Worm (Caenorhabditis elegans) whole organism, young adult: ENCODE measurements around the gene fis-2.

Experiments used
- F10E7.11 ChIP-seq: sonication (generic microtip); optimal IDR thresholded peaks from 2 replicates; lab custom pipeline; 2017; ENCODE audit warnings: mild to moderate bottlenecking, missing genetic modification characterization, moderate library complexity, missing compliant biosample characterization
- F49E8.2 ChIP-seq: sonication (generic microtip); optimal IDR thresholded peaks from 3 replicates; lab custom pipeline; 2017; ENCODE audit warnings: missing genetic modification characterization, mild to moderate bottlenecking, missing compliant biosample characterization, antibody characterized with exemption, moderate library complexity; ENCODE audit not compliant: insufficient read depth
- Y79H2A.3 ChIP-seq: fragments of 200-800 bp; sonication (Bioruptor generic); conservative IDR thresholded peaks from 2 replicates; pipeline ENCODE4 v1.3.6; 2022; ENCODE audit warnings: missing genetic modification reagents, missing genetic modification characterization, missing compliant biosample characterization
- ama-1 ChIP-seq, 3 experiments: fragments of 150-350 bp in 1 of 3; sonication (generic microtip) in 2 of 3; optimal IDR thresholded peaks; 2 replicates each; lab custom pipeline; 2014 to 2018; ENCODE audit warnings: missing biosample characterization in 2 of 3, missing genetic modification characterization in 2 of 3, missing genetic modification reagents in 2 of 3
- bed-1 ChIP-seq: fragments of 200-800 bp; sonication (Bioruptor generic); IDR thresholded peaks from 2 replicates; pipeline ENCODE4 v1.3.6; 2022; ENCODE audit warnings: missing genetic modification reagents, missing genetic modification characterization, missing compliant biosample characterization
- hrde-1 ChIP-seq: sonication (generic microtip); optimal IDR thresholded peaks from 2 replicates; lab custom pipeline; 2016; ENCODE audit warnings: missing genetic modification characterization, mild to moderate bottlenecking, missing compliant biosample characterization, moderate library complexity, missing genotype, missing genetic modification reagents, borderline replicate concordance
- nfya-1 ChIP-seq: sonication (generic microtip); optimal IDR thresholded peaks from 2 replicates; lab custom pipeline; 2017; ENCODE audit warnings: antibody characterized with exemption, missing compliant biosample characterization, missing genetic modification characterization, borderline replicate concordance; ENCODE audit not compliant: insufficient read depth
- snpc-4 ChIP-seq, 5 experiments: fragments of 150-350 bp in 1 of 5; sonication (generic microtip) in 4 of 5; optimal IDR thresholded peaks; 2 replicates each; lab custom pipeline; 2014 to 2018; ENCODE audit warnings: missing genetic modification characterization in 5 of 5, missing biosample characterization in 3 of 5, antibody characterized with exemption in 2 of 5, mild to moderate bottlenecking in 2 of 5, missing compliant biosample characterization in 2 of 5, missing genotype in 2 of 5, moderate library complexity in 2 of 5, missing genetic modification reagents in 1 of 5
- unc-62 ChIP-seq: fragments of 150-350 bp; optimal IDR thresholded peaks from 2 replicates; lab custom pipeline; 2014; ENCODE audit warnings: missing biosample characterization, missing genetic modification reagents, missing genetic modification characterization
- ztf-18 ChIP-seq: sonication (generic microtip); optimal IDR thresholded peaks from 2 replicates; lab custom pipeline; 2016; ENCODE audit warnings: missing genotype, mild to moderate bottlenecking, missing genetic modification characterization, missing compliant biosample characterization

DNA sequence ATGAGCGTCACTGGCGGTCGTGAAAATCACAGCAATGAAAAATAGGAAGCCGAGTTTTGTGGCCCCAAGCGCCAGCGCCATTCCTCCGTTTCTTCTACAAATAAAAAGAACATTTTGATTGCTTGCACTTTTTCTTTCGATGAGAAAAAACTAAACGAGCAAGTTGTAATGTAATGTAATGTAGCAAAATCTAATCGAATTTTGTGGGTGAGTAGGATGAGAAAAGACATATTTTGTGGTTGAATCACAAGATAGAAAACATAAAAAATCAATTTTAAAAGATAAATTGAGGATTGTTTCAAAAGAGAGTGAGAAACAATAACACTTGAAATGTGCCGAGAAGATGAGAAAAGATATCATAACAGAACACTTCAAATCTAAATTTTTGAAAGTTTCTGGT lies 22.6 kb upstream of the fis-2 start, which contains the start of gene R09F10.5:
- no peak for TF ChIP-seq unc-62 (GFP tag; lab: Kevin White, UChicago)
- TF ChIP-seq Y79H2A.3 = no peak
- TF ChIP-seq ztf-18 (tag; lab: Kevin White, UChicago) = no peak
- TF ChIP-seq ama-1 (optimal IDR thresholded peaks at IDR 0.05; lab: Kevin White, UChicago) = no peak
- no peak for TF ChIP-seq ama-1 (GFP tag; optimal IDR thresholded peaks at IDR 0.05; lab: Kevin White, UChicago)
- TF ChIP-seq F49E8.2 (tag; lab: Kevin White, UChicago) = no peak
- no peak for TF ChIP-seq nfya-1 (tag; lab: Kevin White, UChicago)
- TF ChIP-seq snpc-4 (GFP tag; optimal IDR thresholded peaks at IDR 0.05; lab: Kevin White, UChicago) = no peak
- TF ChIP-seq snpc-4 (tag; optimal IDR thresholded peaks at IDR 0.05; lab: Kevin White, UChicago) = no peak
- TF ChIP-seq hrde-1 (tag; lab: Kevin White, UChicago) = no peak
- TF ChIP-seq F10E7.11 (tag; lab: Kevin White, UChicago) = no peak
- TF ChIP-seq bed-1 (GFP tag; lab: Robert Waterston, UW) = no peak
